Fruit fly (Drosophila melanogaster) Kc167 (cell line): ENCODE results near the gene TyrRS.

Experiments
- Myc ChIP-seq: fragments of >200 bp; optimal IDR thresholded peaks from 2 replicates; lab custom pipeline; 2017; ENCODE audit warnings: missing external identifiers
- Sin3A ChIP-seq: fragments of >200 bp; optimal IDR thresholded peaks from 2 replicates; lab custom pipeline; 2018; ENCODE audit warnings: missing external identifiers
- h ChIP-seq: fragments of >200 bp; optimal IDR thresholded peaks from 3 replicates; lab custom pipeline; 2018; ENCODE audit warnings: missing external identifiers
- insv ChIP-seq: fragments of >200 bp; optimal IDR thresholded peaks from 3 replicates; lab custom pipeline; 2018; ENCODE audit warnings: missing external identifiers
- psq ChIP-seq: fragments of >200 bp; optimal IDR thresholded peaks from 2 replicates; lab custom pipeline; 2017; ENCODE audit warnings: missing external identifiers
- ttk ChIP-seq: sonication (Bioruptor generic); optimal IDR thresholded peaks from 2 replicates; lab custom pipeline; 2017; ENCODE audit warnings: missing external identifiers

dm6 chr3L:16390793-16391192, 28.3 kb downstream of the TyrRS start:
- TF ChIP-seq ttk (lab: Kevin White, UChicago) (no peak), h (lab: Kevin White, UChicago) (no peak), psq (lab: Kevin White, UChicago) (no peak), Myc (lab: Kevin White, UChicago) (no peak), insv (lab: Kevin White, UChicago) (no peak), Sin3A (no peak)
